Fruit fly (Drosophila melanogaster) whole organism, prepupa: Measurements from ENCODE around the gene Lgr4.

Experiments
- Blimp-1 ChIP-seq: fragments of 200-800 bp; sonication (Bioruptor generic); optimal IDR thresholded peaks from 3 replicates; lab custom pipeline; 2017; ENCODE audit warnings: missing biosample characterization, missing genetic modification characterization, mild to moderate bottlenecking, moderate library complexity, missing genetic modification reagents
- CG10669 ChIP-seq: fragments of 200-800 bp; sonication (Bioruptor generic); optimal IDR thresholded peaks from 3 replicates; lab custom pipeline; 2018; ENCODE audit warnings: missing biosample characterization, mild to moderate bottlenecking, missing genetic modification characterization, moderate library complexity
- CG11294 ChIP-seq: fragments of 200-800 bp; sonication (Bioruptor generic); IDR thresholded peaks from 2 replicates; pipeline ENCODE4 v1.3.6; 2022; ENCODE audit warnings: missing biosample characterization, missing genetic modification characterization
- CG11762 ChIP-seq: fragments of 200-800 bp; sonication (Bioruptor generic); optimal IDR thresholded peaks from 3 replicates; lab custom pipeline; 2016; ENCODE audit warnings: missing biosample characterization, missing genetic modification characterization; ENCODE audit not compliant: insufficient read depth
- CG11902 ChIP-seq: fragments of 200-800 bp; sonication (Bioruptor generic); optimal IDR thresholded peaks from 3 replicates; lab custom pipeline; 2016; ENCODE audit warnings: missing biosample characterization, missing genetic modification characterization
- CG15336 ChIP-seq: fragments of 200-800 bp; sonication (Bioruptor generic); IDR thresholded peaks from 2 replicates; pipeline ENCODE4 v1.3.6; 2022; ENCODE audit warnings: missing biosample characterization, missing genetic modification characterization
- CG1621 ChIP-seq: fragments of 200-800 bp; sonication (Bioruptor generic); optimal IDR thresholded peaks from 3 replicates; lab custom pipeline; 2018; ENCODE audit warnings: missing biosample characterization, mild to moderate bottlenecking, missing genetic modification characterization
- CG16779 ChIP-seq: fragments of 200-800 bp; sonication (Bioruptor generic); optimal IDR thresholded peaks from 3 replicates; lab custom pipeline; 2017; ENCODE audit warnings: missing biosample characterization, mild to moderate bottlenecking, missing genetic modification characterization
- CG31627 ChIP-seq: fragments of 200-800 bp; sonication (Bioruptor generic); optimal IDR thresholded peaks from 3 replicates; lab custom pipeline; 2016; ENCODE audit warnings: missing biosample characterization, missing genetic modification characterization
- CG34406 ChIP-seq: fragments of 200-800 bp; sonication (Bioruptor generic); optimal IDR thresholded peaks from 3 replicates; lab custom pipeline; 2016; ENCODE audit warnings: missing biosample characterization, missing genetic modification characterization
- CG3919 ChIP-seq: fragments of 200-800 bp; sonication (Bioruptor generic); optimal IDR thresholded peaks from 3 replicates; lab custom pipeline; 2016; ENCODE audit warnings: missing biosample characterization, missing genetic modification characterization
- CG4318 ChIP-seq: fragments of 200-800 bp; sonication (Bioruptor generic); optimal IDR thresholded peaks from 3 replicates; lab custom pipeline; 2017; ENCODE audit warnings: missing biosample characterization, mild to moderate bottlenecking, missing genetic modification characterization
- CG6163 ChIP-seq: fragments of 200-800 bp; sonication (Bioruptor generic); IDR thresholded peaks from 3 replicates; pipeline ENCODE4 v1.3.6; 2022; ENCODE audit warnings: missing biosample characterization, missing genetic modification characterization
- CG6276 ChIP-seq: fragments of 200-800 bp; sonication (Bioruptor generic); optimal IDR thresholded peaks from 2 replicates; lab custom pipeline; 2017; ENCODE audit warnings: missing biosample characterization, mild to moderate bottlenecking, missing genetic modification characterization
- CG6792 ChIP-seq: fragments of 200-800 bp; sonication (Bioruptor generic); optimal IDR thresholded peaks from 3 replicates; lab custom pipeline; 2016; ENCODE audit warnings: missing biosample characterization, missing genetic modification characterization
- CG6808 ChIP-seq: fragments of 200-800 bp; sonication (Bioruptor generic); optimal IDR thresholded peaks from 3 replicates; lab custom pipeline; 2017; ENCODE audit warnings: missing biosample characterization, missing genetic modification characterization, mild to moderate bottlenecking, moderate library complexity, missing genetic modification reagents
- CG7368 ChIP-seq: fragments of 200-800 bp; sonication (Bioruptor generic); optimal IDR thresholded peaks from 3 replicates; lab custom pipeline; 2016; ENCODE audit warnings: missing biosample characterization, missing genetic modification characterization
- CG8119 ChIP-seq: fragments of 200-800 bp; sonication (Bioruptor generic); IDR thresholded peaks from 3 replicates; pipeline ENCODE4 v1.3.6; 2022; ENCODE audit warnings: missing biosample characterization, missing genetic modification characterization
- CG8319 ChIP-seq: fragments of 200-800 bp; sonication (Bioruptor generic); optimal IDR thresholded peaks from 3 replicates; lab custom pipeline; 2016; ENCODE audit warnings: missing biosample characterization, missing genetic modification characterization
- CG8632 ChIP-seq: fragments of 200-800 bp; sonication (Bioruptor generic); optimal IDR thresholded peaks from 3 replicates; lab custom pipeline; 2016; ENCODE audit warnings: missing biosample characterization, missing genetic modification characterization
- CG9139 ChIP-seq: fragments of 200-800 bp; sonication (Bioruptor generic); optimal IDR thresholded peaks from 3 replicates; lab custom pipeline; 2017; ENCODE audit warnings: missing biosample characterization, mild to moderate bottlenecking, missing genetic modification characterization
- Eip75B ChIP-seq: fragments of 200-800 bp; sonication (Bioruptor generic); optimal IDR thresholded peaks from 3 replicates; lab custom pipeline; 2016; ENCODE audit warnings: missing biosample characterization, missing genetic modification characterization
- Eip78C ChIP-seq: fragments of 200-800 bp; sonication (Bioruptor generic); peaks from one replicate; lab custom pipeline; 2016; ENCODE audit warnings: missing biosample characterization, missing genetic modification characterization
- Eip93F ChIP-seq: fragments of 200-800 bp; sonication (Bioruptor generic); optimal IDR thresholded peaks from 2 replicates; lab custom pipeline; 2016; ENCODE audit warnings: missing biosample characterization, mild to moderate bottlenecking, missing genetic modification characterization
- Ets21C ChIP-seq: fragments of 200-800 bp; sonication (Bioruptor generic); optimal IDR thresholded peaks from 3 replicates; lab custom pipeline; 2016; ENCODE audit warnings: missing biosample characterization, missing genetic modification characterization
- Ets96B ChIP-seq: fragments of 200-800 bp; optimal IDR thresholded peaks from 2 replicates; lab custom pipeline; 2019; ENCODE audit warnings: missing biosample characterization, mild to moderate bottlenecking, missing genetic modification characterization, moderate library complexity
- Gug ChIP-seq: fragments of 200-800 bp; sonication (Bioruptor generic); IDR thresholded peaks from 2 replicates; pipeline ENCODE4 v1.3.6; 2022; ENCODE audit warnings: missing biosample characterization, missing genetic modification characterization
- Hr39 ChIP-seq: fragments of 200-800 bp; sonication (Bioruptor generic); optimal IDR thresholded peaks from 2 replicates; lab custom pipeline; 2016; ENCODE audit warnings: missing biosample characterization, missing genetic modification characterization
- Met ChIP-seq: fragments of 200-800 bp; sonication (Bioruptor generic); optimal IDR thresholded peaks from 3 replicates; lab custom pipeline; 2016; ENCODE audit warnings: missing biosample characterization, missing genetic modification characterization
- OdsH ChIP-seq: fragments of 200-800 bp; sonication (Bioruptor generic); optimal IDR thresholded peaks from 3 replicates; lab custom pipeline; 2016; ENCODE audit warnings: missing biosample characterization, missing genetic modification characterization
- Smox ChIP-seq: fragments of 200-800 bp; sonication (Bioruptor generic); optimal IDR thresholded peaks from 3 replicates; lab custom pipeline; 2016; ENCODE audit warnings: missing biosample characterization, missing genetic modification characterization
- Sox102F ChIP-seq: fragments of 200-800 bp; sonication (Bioruptor generic); optimal IDR thresholded peaks from 2 replicates; lab custom pipeline; 2016; ENCODE audit warnings: missing biosample characterization, mild to moderate bottlenecking, missing genetic modification characterization
- Sox14 ChIP-seq: fragments of 200-800 bp; sonication (Bioruptor generic); optimal IDR thresholded peaks from 3 replicates; lab custom pipeline; 2016; ENCODE audit warnings: missing biosample characterization, missing genetic modification characterization
- Sox15 ChIP-seq: fragments of 200-800 bp; sonication (Bioruptor generic); optimal IDR thresholded peaks from 3 replicates; lab custom pipeline; 2016; ENCODE audit warnings: missing biosample characterization, missing genetic modification characterization
- achi ChIP-seq: fragments of 200-800 bp; sonication (Bioruptor generic); optimal IDR thresholded peaks from 3 replicates; lab custom pipeline; 2016; ENCODE audit warnings: missing biosample characterization, missing genetic modification characterization
- acj6 ChIP-seq: fragments of 200-800 bp; sonication (Bioruptor generic); optimal IDR thresholded peaks from 3 replicates; lab custom pipeline; 2016; ENCODE audit warnings: missing biosample characterization, missing genetic modification characterization
- cyc ChIP-seq: fragments of 200-800 bp; sonication (Bioruptor generic); optimal IDR thresholded peaks from 3 replicates; lab custom pipeline; 2016; ENCODE audit warnings: missing biosample characterization, missing genetic modification characterization
- dac ChIP-seq: fragments of 200-800 bp; sonication (Bioruptor generic); optimal IDR thresholded peaks from 2 replicates; lab custom pipeline; 2017; ENCODE audit warnings: missing biosample characterization, mild to moderate bottlenecking, missing genetic modification characterization
- dsx ChIP-seq: fragments of 200-800 bp; optimal IDR thresholded peaks from 3 replicates; lab custom pipeline; 2019; ENCODE audit warnings: missing biosample characterization, mild to moderate bottlenecking, missing genetic modification characterization, moderate library complexity; ENCODE audit not compliant: poor library complexity, severe bottlenecking
- eg ChIP-seq: fragments of 200-800 bp; sonication (Bioruptor generic); IDR thresholded peaks from 3 replicates; pipeline ENCODE4 v1.3.6; 2022; ENCODE audit warnings: missing biosample characterization, missing genetic modification characterization
- fd85E ChIP-seq: fragments of 200-800 bp; sonication (Bioruptor generic); optimal IDR thresholded peaks from 3 replicates; lab custom pipeline; 2016; ENCODE audit warnings: missing biosample characterization, missing genetic modification characterization
- net ChIP-seq: fragments of 200-800 bp; sonication (Bioruptor generic); optimal IDR thresholded peaks from 3 replicates; lab custom pipeline; 2016; ENCODE audit warnings: missing biosample characterization, missing genetic modification characterization
- pdm3 ChIP-seq: fragments of 200-800 bp; sonication (Bioruptor generic); optimal IDR thresholded peaks from 3 replicates; lab custom pipeline; 2016; ENCODE audit warnings: missing biosample characterization, missing genetic modification characterization
- salr ChIP-seq, 2 experiments: fragments of 200-800 bp; sonication (Bioruptor generic); optimal IDR thresholded peaks; 3 replicates each; lab custom pipeline; 2016 to 2018; ENCODE audit warnings: missing biosample characterization in 2 of 2, missing genetic modification characterization in 2 of 2, mild to moderate bottlenecking in 1 of 2
- ss ChIP-seq, 2 experiments: fragments of 200-800 bp; sonication (Bioruptor generic); optimal IDR thresholded peaks; 2 replicates in 1 of 2; 3 replicates in 1 of 2; lab custom pipeline; 2017 to 2018; ENCODE audit warnings: mild to moderate bottlenecking in 2 of 2, missing biosample characterization in 2 of 2, missing genetic modification characterization in 2 of 2, moderate library complexity in 1 of 2
- topi ChIP-seq: fragments of 200-800 bp; sonication (Bioruptor generic); optimal IDR thresholded peaks from 3 replicates; lab custom pipeline; 2016; ENCODE audit warnings: missing biosample characterization, missing genetic modification characterization
- vri ChIP-seq: fragments of 200-800 bp; sonication (Bioruptor generic); optimal IDR thresholded peaks from 3 replicates; lab custom pipeline; 2016; ENCODE audit warnings: missing biosample characterization, mild to moderate bottlenecking, missing genetic modification characterization

Lgr4 gene

DNA sequence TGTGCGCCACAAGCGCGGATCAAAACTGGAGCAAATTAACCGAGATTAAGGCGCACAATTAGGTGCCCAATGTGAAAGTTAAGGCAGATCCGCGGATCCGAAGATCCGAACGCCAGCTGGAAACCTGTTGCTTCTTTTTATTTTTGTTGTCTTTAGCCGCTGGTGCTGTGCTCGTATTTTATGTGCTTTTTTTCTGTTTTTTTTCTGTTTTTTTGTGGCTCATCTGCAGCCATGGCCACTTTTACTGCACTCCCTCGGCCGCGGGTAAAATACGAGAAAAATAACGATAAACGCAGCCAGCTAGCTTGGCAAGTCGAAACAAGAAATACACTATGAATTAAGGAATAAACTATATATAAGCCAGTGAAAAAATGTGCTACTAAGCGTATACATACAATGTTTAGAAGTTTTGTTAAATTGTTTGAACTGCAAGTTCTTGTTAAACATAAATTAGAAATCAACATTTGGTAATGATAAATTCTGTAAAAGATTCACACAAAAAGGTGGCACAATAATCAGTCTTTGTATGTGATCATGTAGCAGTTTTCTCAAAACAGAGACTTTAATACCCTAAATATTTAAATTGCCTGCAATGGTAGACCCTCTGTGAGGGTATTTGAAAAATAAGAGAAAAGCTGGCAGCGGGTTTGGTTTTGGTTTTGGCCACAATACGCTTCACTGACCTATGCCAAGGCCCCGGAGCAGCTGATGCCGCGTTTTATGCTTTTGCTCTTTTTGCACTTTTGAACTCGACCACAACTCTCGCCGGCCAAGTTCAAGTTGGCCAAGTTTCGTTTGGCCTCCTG is 72.3 kb downstream of the Lgr4 start (continued):
- TF ChIP-seq net, result peak; percentile 34
- TF ChIP-seq topi, result peak; percentile 21
- TF ChIP-seq cyc (GFP tag; lab: Kevin White, UChicago), result no peak
- peak; percentile 6 for TF ChIP-seq Blimp-1 (GFP tag; lab: Kevin White, UChicago)
- TF ChIP-seq eg (GFP tag; lab: Robert Waterston, UW), result peak; percentile 39; the same call in 1 of the 3 replicates
- peak; percentile 38 for TF ChIP-seq CG1621
- TF ChIP-seq Hr39 (GFP tag; lab: Kevin White, UChicago), result no peak
- TF ChIP-seq CG6276, result peak; percentile 14
- TF ChIP-seq Eip75B, result no peak
- TF ChIP-seq CG6808 (GFP tag; lab: Kevin White, UChicago), result peak; percentile 73
- TF ChIP-seq dac, result no peak
- no peak for TF ChIP-seq Smox
- no peak for TF ChIP-seq Sox102F (GFP tag; lab: Kevin White, UChicago)
- no peak for TF ChIP-seq CG8319 (GFP tag; lab: Kevin White, UChicago)
- peak; percentile 31 for TF ChIP-seq CG16779 (tag; lab: Kevin White, UChicago)
- no peak for TF ChIP-seq fd85E
- no peak for TF ChIP-seq CG4318 (GFP tag; lab: Kevin White, UChicago)
- no peak for TF ChIP-seq Sox15 (GFP tag; lab: Kevin White, UChicago)
- peak; percentile 43 for TF ChIP-seq dsx (GFP tag; lab: Kevin White, UChicago)
- TF ChIP-seq Ets21C (GFP tag; lab: Kevin White, UChicago), result no peak
- peak; percentile 92 for TF ChIP-seq Eip78C (GFP tag; lab: Kevin White, UChicago)
- peak; percentile 88 to 90 for TF ChIP-seq ss (GFP tag; optimal IDR thresholded peaks at IDR 0.05; lab: Kevin White, UChicago)
- TF ChIP-seq, all 60 proteins: peak for 28

DNA sequence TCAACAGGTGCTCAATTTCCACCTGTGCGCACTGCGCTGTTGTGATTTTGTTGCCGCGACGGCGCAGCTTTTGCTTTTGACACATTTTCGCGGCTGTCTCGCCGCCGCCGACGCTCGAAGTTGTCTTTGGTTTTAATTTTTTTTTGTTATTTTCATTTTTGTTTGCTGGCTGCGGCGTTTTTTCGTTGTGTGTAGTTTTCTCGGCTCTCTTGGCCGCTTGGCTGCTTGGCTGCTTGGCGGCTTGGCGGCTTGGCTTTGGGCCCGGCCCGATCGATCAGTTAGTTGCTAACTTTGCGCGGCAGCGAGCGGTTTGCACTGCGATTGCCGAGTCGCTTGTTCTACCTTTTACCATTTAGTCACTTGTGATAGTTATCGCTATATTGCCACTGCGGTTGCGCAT is 74.1 kb downstream of the Lgr4 start, which contains the start of gene CG42237:
TSS of gene CG42237 (plus strand) at position 271 of the 400 bp plus-strand sequence.
- TF ChIP-seq Met (GFP tag; lab: Kevin White, UChicago) (no peak), CG7368 (GFP tag; lab: Kevin White, UChicago) (no peak), CG6163 (GFP tag; lab: Robert Waterston, UW) (peak; percentile 49; the same call in 1 of the 3 replicates), CG8119 (GFP tag; lab: Robert Waterston, UW) (peak; percentile 69), CG10669 (GFP tag; lab: Kevin White, UChicago) (no peak), OdsH (GFP tag; lab: Kevin White, UChicago) (peak; percentile 20), Gug (GFP tag; lab: Robert Waterston, UW) (peak; percentile 18; the same call in 1 of the 2 replicates), dac (no peak), CG31627 (GFP tag; lab: Kevin White, UChicago) (no peak), topi (no peak), eg (GFP tag; lab: Robert Waterston, UW) (peak; percentile 77; the same call in 2 of the 3 replicates), CG9139 (peak; percentile 44), acj6 (GFP tag; lab: Kevin White, UChicago) (no peak), CG6276 (peak; percentile 21), CG11902 (GFP tag; lab: Kevin White, UChicago) (no peak), CG34406 (GFP tag; lab: Kevin White, UChicago) (no peak), CG8632 (GFP tag; lab: Kevin White, UChicago) (peak; percentile 8), salr (GFP tag; optimal IDR thresholded peaks at IDR 0.05; lab: Kevin White, UChicago) (no peak), net (peak; percentile 29), CG6792 (GFP tag; lab: Kevin White, UChicago) (no peak), achi (GFP tag; lab: Kevin White, UChicago) (no peak), CG11762 (GFP tag; lab: Kevin White, UChicago) (no peak), Eip93F (GFP tag; lab: Kevin White, UChicago) (no peak), Ets96B (tag; lab: Kevin White, UChicago) (peak; percentile 9), cyc (GFP tag; lab: Kevin White, UChicago) (no peak), Sox14 (no peak), Ets21C (GFP tag; lab: Kevin White, UChicago) (no peak), CG6808 (GFP tag; lab: Kevin White, UChicago) (peak; percentile 51), CG15336 (GFP tag; lab: Robert Waterston, UW) (peak; percentile 65; the same call in 1 of the 2 replicates), pdm3 (no peak), ss (GFP tag; optimal IDR thresholded peaks at IDR 0.05; lab: Kevin White, UChicago) (peak; percentile 34), CG11294 (GFP tag; lab: Robert Waterston, UW) (no peak), fd85E (no peak), CG4318 (GFP tag; lab: Kevin White, UChicago) (no peak), Sox15 (GFP tag; lab: Kevin White, UChicago) (no peak), Eip75B (peak; percentile 8), dsx (GFP tag; lab: Kevin White, UChicago) (peak; percentile 24), CG3919 (GFP tag; lab: Kevin White, UChicago) (no peak), vri (GFP tag; lab: Kevin White, UChicago) (no peak)
